Worm (Caenorhabditis elegans) whole organism, L4/young adult: ENCODE results near the gene nlp-26.

Source experiments
- W03F9.2 ChIP-seq: fragments of 150-350 bp; optimal IDR thresholded peaks from 2 replicates; lab custom pipeline; 2014; ENCODE audit warnings: missing biosample characterization, missing genetic modification characterization
- dao-5 ChIP-seq: sonication (generic microtip); optimal IDR thresholded peaks from 2 replicates; lab custom pipeline; 2016; ENCODE audit warnings: missing genotype, missing genetic modification characterization, moderate library complexity, missing compliant biosample characterization
- him-1 ChIP-seq: sonication (generic microtip); optimal IDR thresholded peaks from 2 replicates; lab custom pipeline; 2016; ENCODE audit warnings: missing genotype, missing genetic modification reagents, missing genetic modification characterization, missing compliant biosample characterization

- no peak for TF ChIP-seq dao-5 (tag; lab: Kevin White, UChicago)
- TF ChIP-seq him-1 (tag; lab: Kevin White, UChicago), result no peak
- TF ChIP-seq W03F9.2 (tag; lab: Kevin White, UChicago), result no peak
Observed at ce11 chrV:19579509-19579908, 33.8 kb upstream of the nlp-26 start.
